Worm (Caenorhabditis elegans) whole organism, young adult: ENCODE measurements around the gene pfd-1.

ENCODE experiments used
- B0336.3 ChIP-seq: fragments of 200-800 bp; sonication (Bioruptor generic); IDR thresholded peaks from 2 replicates; pipeline ENCODE4 v1.3.6; 2022; ENCODE audit warnings: missing genetic modification characterization, missing compliant biosample characterization
- D2030.7 ChIP-seq: fragments of 200-800 bp; sonication (Bioruptor generic); IDR thresholded peaks from 2 replicates; pipeline ENCODE4 v1.3.6; 2022; ENCODE audit warnings: missing genetic modification reagents, missing genetic modification characterization, missing compliant biosample characterization
- F22D6.2 ChIP-seq: sonication (generic microtip); optimal IDR thresholded peaks from 2 replicates; lab custom pipeline; 2016; ENCODE audit warnings: mild to moderate bottlenecking, missing genetic modification characterization, missing compliant biosample characterization
- F33H1.4 ChIP-seq: fragments of 200-800 bp; sonication (Bioruptor generic); IDR thresholded peaks from 2 replicates; pipeline ENCODE4 v1.3.6; 2022; ENCODE audit warnings: missing genetic modification reagents, missing genetic modification characterization, missing compliant biosample characterization
- F49E8.2 ChIP-seq: sonication (generic microtip); optimal IDR thresholded peaks from 3 replicates; lab custom pipeline; 2017; ENCODE audit warnings: missing genetic modification characterization, mild to moderate bottlenecking, missing compliant biosample characterization, antibody characterized with exemption, moderate library complexity; ENCODE audit not compliant: insufficient read depth
- T07F8.4 ChIP-seq: sonication (generic microtip); optimal IDR thresholded peaks from 2 replicates; lab custom pipeline; 2016; ENCODE audit warnings: mild to moderate bottlenecking, missing genetic modification characterization, moderate library complexity, missing compliant biosample characterization
- T26A5.8 ChIP-seq: sonication (generic microtip); optimal IDR thresholded peaks from 2 replicates; lab custom pipeline; 2016; ENCODE audit warnings: missing genetic modification characterization, missing compliant biosample characterization
- Y53G8AR.9 ChIP-seq: fragments of 200-800 bp; sonication (Bioruptor generic); conservative IDR thresholded peaks from 2 replicates; pipeline ENCODE4 v1.3.6; 2022; ENCODE audit warnings: missing genetic modification reagents, missing genetic modification characterization, missing compliant biosample characterization
- Y95B8A.8 ChIP-seq: fragments of 200-800 bp; sonication (Bioruptor generic); IDR thresholded peaks from 2 replicates; pipeline ENCODE4 v1.3.6; 2022; ENCODE audit warnings: missing genetic modification reagents, missing genetic modification characterization, missing compliant biosample characterization
- ZK185.1 ChIP-seq: sonication (generic microtip); optimal IDR thresholded peaks from 2 replicates; lab custom pipeline; 2016; ENCODE audit warnings: mild to moderate bottlenecking, missing genetic modification characterization, missing compliant biosample characterization; ENCODE audit not compliant: poor library complexity, severe bottlenecking
- aptf-3 ChIP-seq: fragments of 200-800 bp; sonication (Bioruptor generic); IDR thresholded peaks from 2 replicates; pipeline ENCODE4 v1.3.6; 2022; ENCODE audit warnings: missing genetic modification characterization, missing compliant biosample characterization
- attf-5 ChIP-seq: fragments of 200-800 bp; sonication (Bioruptor generic); optimal IDR thresholded peaks from 2 replicates; lab custom pipeline; 2018; ENCODE audit warnings: mild to moderate bottlenecking, missing genetic modification characterization, missing compliant biosample characterization
- cebp-2 ChIP-seq: fragments of 200-800 bp; sonication (Bioruptor generic); IDR thresholded peaks from 2 replicates; pipeline ENCODE4 v1.3.6; 2022; ENCODE audit warnings: missing genetic modification characterization, missing compliant biosample characterization
- ceh-100 ChIP-seq: fragments of 200-800 bp; sonication (Bioruptor generic); IDR thresholded peaks from 2 replicates; pipeline ENCODE4 v1.3.6; 2022; ENCODE audit warnings: missing genetic modification reagents, missing genetic modification characterization, missing compliant biosample characterization
- ceh-91 ChIP-seq: fragments of 200-800 bp; sonication (Bioruptor generic); IDR thresholded peaks from 2 replicates; pipeline ENCODE4 v1.3.6; 2022; ENCODE audit warnings: missing genetic modification reagents, missing genetic modification characterization, missing compliant biosample characterization
- chd-7 ChIP-seq: sonication (generic microtip); optimal IDR thresholded peaks from 2 replicates; lab custom pipeline; 2016; ENCODE audit warnings: mild to moderate bottlenecking, missing genetic modification characterization, moderate library complexity, missing compliant biosample characterization
- die-1 ChIP-seq: sonication (generic microtip); optimal IDR thresholded peaks from 2 replicates; lab custom pipeline; 2016; ENCODE audit warnings: missing genotype, mild to moderate bottlenecking, missing genetic modification characterization, missing compliant biosample characterization
- dox-1 ChIP-seq: fragments of 200-800 bp; sonication (Bioruptor generic); IDR thresholded peaks from 2 replicates; pipeline ENCODE4 v1.3.6; 2022; ENCODE audit warnings: missing genetic modification reagents, missing genetic modification characterization, missing compliant biosample characterization
- dpff-1 ChIP-seq: sonication (generic microtip); optimal IDR thresholded peaks from 2 replicates; lab custom pipeline; 2017; ENCODE audit warnings: mild to moderate bottlenecking, missing genetic modification characterization, missing compliant biosample characterization
- dpl-1 ChIP-seq: fragments of 150-350 bp; optimal IDR thresholded peaks from 2 replicates; lab custom pipeline; 2014; ENCODE audit warnings: missing biosample characterization, missing genetic modification reagents, missing genetic modification characterization
- efl-1 ChIP-seq: fragments of 150-350 bp; optimal IDR thresholded peaks from 2 replicates; lab custom pipeline; 2014; ENCODE audit warnings: missing biosample characterization, missing genetic modification reagents, missing genetic modification characterization
- egl-44 ChIP-seq: fragments of 200-800 bp; sonication (Bioruptor generic); IDR thresholded peaks from 2 replicates; pipeline ENCODE4 v1.3.6; 2022; ENCODE audit warnings: missing genetic modification reagents, missing genetic modification characterization, missing compliant biosample characterization
- gei-17 ChIP-seq: fragments of 200-800 bp; sonication (Bioruptor generic); optimal IDR thresholded peaks from 2 replicates; lab custom pipeline; 2018; ENCODE audit warnings: mild to moderate bottlenecking, missing genetic modification characterization, missing compliant biosample characterization
- hmg-1.2 ChIP-seq: fragments of 200-800 bp; sonication (Bioruptor generic); IDR thresholded peaks from 2 replicates; pipeline ENCODE4 v1.3.6; 2022; ENCODE audit warnings: missing genetic modification reagents, missing genetic modification characterization, missing compliant biosample characterization
- hsf-1 ChIP-seq: fragments of 200-800 bp; sonication (Bioruptor generic); IDR thresholded peaks from 2 replicates; pipeline ENCODE4 v1.3.6; 2022; ENCODE audit warnings: missing genetic modification reagents, missing genetic modification characterization, missing compliant biosample characterization
- lin-54 ChIP-seq: fragments of 200-800 bp; sonication (Bioruptor generic); optimal IDR thresholded peaks from 2 replicates; lab custom pipeline; 2018; ENCODE audit warnings: mild to moderate bottlenecking, missing genetic modification characterization, missing compliant biosample characterization
- lsl-1 ChIP-seq: fragments of 200-800 bp; sonication (Bioruptor generic); optimal IDR thresholded peaks from 2 replicates; lab custom pipeline; 2018; ENCODE audit warnings: mild to moderate bottlenecking, missing genetic modification characterization, moderate library complexity, missing compliant biosample characterization
- madf-6 ChIP-seq: fragments of 200-800 bp; sonication (Bioruptor generic); IDR thresholded peaks from 2 replicates; pipeline ENCODE4 v1.3.6; 2022; ENCODE audit warnings: missing genetic modification reagents, missing genetic modification characterization, missing compliant biosample characterization
- madf-8 ChIP-seq: fragments of 200-800 bp; sonication (Bioruptor generic); conservative IDR thresholded peaks from 2 replicates; pipeline ENCODE4 v1.3.6; 2022; ENCODE audit warnings: missing genetic modification reagents, missing genetic modification characterization, missing compliant biosample characterization
- mcd-1 ChIP-seq: fragments of 200-800 bp; sonication (Bioruptor generic); IDR thresholded peaks from 2 replicates; pipeline ENCODE4 v1.3.6; 2022; ENCODE audit warnings: missing genetic modification reagents, missing genetic modification characterization, missing compliant biosample characterization
- nfya-2 ChIP-seq: fragments of 200-800 bp; sonication (Bioruptor generic); IDR thresholded peaks from 2 replicates; pipeline ENCODE4 v1.3.6; 2022; ENCODE audit warnings: missing genetic modification reagents, missing genetic modification characterization, missing compliant biosample characterization
- nfyb-1 ChIP-seq: fragments of 200-800 bp; sonication (Bioruptor generic); IDR thresholded peaks from 2 replicates; pipeline ENCODE4 v1.3.6; 2022; ENCODE audit warnings: missing genetic modification reagents, missing genetic modification characterization, missing compliant biosample characterization
- nhr-80 ChIP-seq: sonication (generic microtip); optimal IDR thresholded peaks from 2 replicates; lab custom pipeline; 2016; ENCODE audit warnings: missing genetic modification characterization, missing compliant biosample characterization
- nhr-90 ChIP-seq: sonication (generic microtip); optimal IDR thresholded peaks from 2 replicates; lab custom pipeline; 2016; ENCODE audit warnings: missing genotype, mild to moderate bottlenecking, missing genetic modification characterization, missing compliant biosample characterization
- snpc-3.4 ChIP-seq: sonication (generic microtip); optimal IDR thresholded peaks from 2 replicates; lab custom pipeline; 2017; ENCODE audit warnings: missing genetic modification characterization, mild to moderate bottlenecking, missing compliant biosample characterization, antibody characterized with exemption, moderate library complexity, missing genotype, missing genetic modification reagents
- snpc-4 ChIP-seq, 5 experiments: fragments of 150-350 bp in 1 of 5; sonication (generic microtip) in 4 of 5; optimal IDR thresholded peaks; 2 replicates each; lab custom pipeline; 2014 to 2018; ENCODE audit warnings: missing genetic modification characterization in 5 of 5, missing biosample characterization in 3 of 5, antibody characterized with exemption in 2 of 5, mild to moderate bottlenecking in 2 of 5, missing compliant biosample characterization in 2 of 5, missing genotype in 2 of 5, moderate library complexity in 2 of 5, missing genetic modification reagents in 1 of 5
- tbx-9 ChIP-seq: sonication (generic microtip); optimal IDR thresholded peaks from 2 replicates; lab custom pipeline; 2016; ENCODE audit warnings: borderline replicate concordance, missing genetic modification characterization, inconsistent platforms, missing compliant biosample characterization
- tlf-1 ChIP-seq: fragments of 200-800 bp; sonication (Bioruptor generic); optimal IDR thresholded peaks from 2 replicates; lab custom pipeline; 2018; ENCODE audit warnings: mild to moderate bottlenecking, missing genetic modification characterization, missing compliant biosample characterization
- unc-130 ChIP-seq: sonication (generic microtip); optimal IDR thresholded peaks from 2 replicates; lab custom pipeline; 2016; ENCODE audit warnings: missing genetic modification reagents, missing genetic modification characterization, missing compliant biosample characterization
- unc-62 ChIP-seq: fragments of 150-350 bp; optimal IDR thresholded peaks from 2 replicates; lab custom pipeline; 2014; ENCODE audit warnings: missing biosample characterization, missing genetic modification reagents, missing genetic modification characterization
- xnd-1 ChIP-seq: sonication (generic microtip); optimal IDR thresholded peaks from 2 replicates; lab custom pipeline; 2016; ENCODE audit warnings: missing genotype, missing genetic modification reagents, missing genetic modification characterization, missing compliant biosample characterization
- zim-3 ChIP-seq: sonication (generic microtip); optimal IDR thresholded peaks from 2 replicates; lab custom pipeline; 2017; ENCODE audit warnings: mild to moderate bottlenecking, missing genetic modification characterization, moderate library complexity, missing compliant biosample characterization
- ztf-3 ChIP-seq: fragments of 200-800 bp; sonication (Bioruptor generic); optimal IDR thresholded peaks from 2 replicates; lab custom pipeline; 2018; ENCODE audit warnings: mild to moderate bottlenecking, missing genetic modification characterization, missing compliant biosample characterization

pfd-1 gene

DNA sequence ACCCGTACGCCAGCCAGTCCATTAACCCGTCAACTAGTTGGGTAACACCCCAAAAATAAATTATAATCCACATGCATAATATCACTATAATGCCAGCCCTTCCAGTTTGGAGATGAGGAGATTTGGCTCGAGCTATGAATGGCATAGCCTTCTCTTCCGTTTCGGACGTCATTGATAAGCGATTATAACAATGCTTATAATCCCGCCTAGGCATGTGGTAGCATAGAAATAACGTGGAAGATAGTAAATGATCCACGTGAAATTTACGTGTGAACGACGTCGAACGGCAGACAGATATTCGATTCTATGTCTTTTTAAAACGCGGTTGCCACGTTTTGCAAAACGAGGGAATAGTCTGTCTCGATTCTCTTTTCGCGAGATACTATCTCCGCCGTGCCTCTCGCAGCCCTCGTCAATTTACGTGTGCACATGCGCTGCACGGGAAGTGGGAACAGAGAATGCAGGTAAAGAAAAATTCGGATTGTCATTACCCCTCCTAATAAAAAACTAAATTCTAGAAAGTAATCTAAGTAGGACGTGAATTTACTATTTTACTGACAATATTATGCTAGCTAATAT is 1.0 kb upstream of the pfd-1 start (continued):
- TF ChIP-seq unc-62 (GFP tag; lab: Kevin White, UChicago) (no peak), ZK185.1 (tag; lab: Kevin White, UChicago) (no peak), ztf-3 (GFP tag; lab: Kevin White, UChicago) (peak; percentile 18), tlf-1 (GFP tag; lab: Kevin White, UChicago) (no peak), chd-7 (tag; lab: Kevin White, UChicago) (peak; percentile 58), die-1 (tag; lab: Kevin White, UChicago) (peak; percentile 30), dpff-1 (tag; lab: Kevin White, UChicago) (no peak), nhr-90 (tag; lab: Kevin White, UChicago) (no peak), attf-5 (GFP tag; lab: Kevin White, UChicago) (peak; percentile 47), cebp-2 (GFP tag; lab: Robert Waterston, UW) (no peak), snpc-4 (GFP tag; optimal IDR thresholded peaks at IDR 0.05; lab: Kevin White, UChicago) (no peak), snpc-4 (tag; optimal IDR thresholded peaks at IDR 0.05; lab: Kevin White, UChicago) (no peak), F22D6.2 (tag; lab: Kevin White, UChicago) (no peak), madf-6 (0 out of 2 replicates have a peak, but pooled peaks have one; percentile 22), B0336.3 (GFP tag; lab: Robert Waterston, UW) (no peak)

- TF ChIP-seq T26A5.8: no peak
- TF ChIP-seq die-1 (tag; lab: Kevin White, UChicago): no peak
- TF ChIP-seq lin-54 (GFP tag; lab: Kevin White, UChicago): peak; percentile 22
- TF ChIP-seq tbx-9 (tag; lab: Kevin White, UChicago): no peak
- no peak for TF ChIP-seq B0336.3 (GFP tag; lab: Robert Waterston, UW)
- TF ChIP-seq aptf-3: no peak
- no peak for TF ChIP-seq nhr-80 (tag; lab: Kevin White, UChicago)
- TF ChIP-seq nfyb-1 (GFP tag; lab: Robert Waterston, UW): no peak
- 0 out of 2 replicates have a peak, but pooled peaks have one; percentile 26 for TF ChIP-seq hsf-1
- no peak for TF ChIP-seq xnd-1
- no peak for TF ChIP-seq ZK185.1 (tag; lab: Kevin White, UChicago)
- no peak for TF ChIP-seq gei-17 (GFP tag; lab: Kevin White, UChicago)
- 0 out of 2 replicates have a peak, but pooled peaks have one; percentile 54 for TF ChIP-seq Y53G8AR.9 (GFP tag; lab: Robert Waterston, UW)
- TF ChIP-seq mcd-1: no peak
- no peak for TF ChIP-seq egl-44
- no peak for TF ChIP-seq ceh-91 (GFP tag; lab: Robert Waterston, UW)
- TF ChIP-seq F49E8.2 (tag; lab: Kevin White, UChicago): no peak
- no peak for TF ChIP-seq zim-3 (tag; lab: Kevin White, UChicago)
- TF ChIP-seq Y95B8A.8 (GFP tag; lab: Robert Waterston, UW): no peak
- no peak for TF ChIP-seq T07F8.4 (tag; lab: Kevin White, UChicago)
Measured at ce11 chrIV:11150844-11151243, 931 bp downstream of the pfd-1 start, which contains the start of gene C08F8.2. Gene C08F8.2, plus strand, starts transcription at chrIV:11150997.

DNA sequence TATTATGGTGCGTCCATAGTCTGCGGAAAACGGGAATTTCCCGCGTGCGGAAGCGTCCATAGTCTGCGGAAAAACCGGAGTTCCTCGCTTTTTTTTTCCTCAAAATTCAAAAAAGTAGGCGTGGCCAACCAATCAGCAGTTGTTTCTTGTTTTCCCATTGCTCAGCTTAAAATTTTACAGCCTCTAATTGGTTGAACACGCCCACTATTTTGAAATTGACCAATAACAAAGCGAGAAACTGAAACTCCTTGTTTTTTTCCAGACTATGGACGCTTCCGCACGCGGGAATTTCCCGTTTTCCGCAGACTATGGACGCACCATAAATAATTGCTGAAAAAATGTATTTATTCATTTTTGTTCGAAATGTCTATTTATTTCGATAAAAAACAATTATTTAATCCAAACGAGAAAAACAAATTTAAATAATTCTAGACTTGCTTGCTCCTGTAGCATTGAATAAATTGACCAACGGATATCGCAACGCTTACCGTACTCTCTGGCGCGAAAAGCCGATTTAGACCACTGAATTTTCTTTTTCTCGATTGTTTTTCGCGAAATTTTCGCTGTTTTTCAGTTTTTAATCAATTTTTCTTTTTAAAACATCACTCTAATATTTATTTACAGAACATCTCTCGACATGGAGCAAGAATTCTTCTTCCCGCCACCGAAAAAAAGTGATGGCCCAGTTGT is 4.7 kb downstream of the pfd-1 start, which contains the start of gene C08F8.3:
Gene C08F8.3 (plus strand): TSS at position 620 of the 690 bp plus-strand sequence.
- 0 out of 2 replicates have a peak, but pooled peaks have one; percentile 23 for TF ChIP-seq ceh-100 (GFP tag; lab: Robert Waterston, UW)
- TF ChIP-seq ceh-91 (GFP tag; lab: Robert Waterston, UW): peak; percentile 85
- peak; percentile 44; the same call in 1 of the 2 replicates for TF ChIP-seq dox-1 (GFP tag; lab: Robert Waterston, UW)
- TF ChIP-seq snpc-3.4: peak; percentile 77
- peak; percentile 95 for TF ChIP-seq madf-6
- peak; percentile 49 for TF ChIP-seq hmg-1.2 (GFP tag; lab: Robert Waterston, UW)
- TF ChIP-seq D2030.7: peak; percentile 90
- TF ChIP-seq madf-8 (GFP tag; lab: Robert Waterston, UW): peak; percentile 92
- TF ChIP-seq dpl-1 (GFP tag; lab: Kevin White, UChicago): peak; percentile 71
- TF ChIP-seq F33H1.4 (GFP tag; lab: Robert Waterston, UW): peak; percentile 76
- peak; percentile 78 for TF ChIP-seq xnd-1
- TF ChIP-seq F49E8.2 (tag; lab: Kevin White, UChicago): peak; percentile 50
- 0 out of 2 replicates have a peak, but pooled peaks have one; percentile 90 for TF ChIP-seq nfya-2
- peak; percentile 23 for TF ChIP-seq lin-54 (GFP tag; lab: Kevin White, UChicago)
- peak; percentile 89 for TF ChIP-seq lsl-1 (GFP tag; lab: Kevin White, UChicago)
- peak; percentile 95 for TF ChIP-seq efl-1 (GFP tag; lab: Kevin White, UChicago)
- peak; percentile 31 for TF ChIP-seq unc-130 (GFP tag; lab: Kevin White, UChicago)
